Fruit fly (Drosophila melanogaster) whole organism, wandering third instar larva: Measurements from ENCODE around the gene Myo61F.

Experiments used
- Abd-B ChIP-seq: fragments of >200 bp; optimal IDR thresholded peaks from 2 replicates; lab custom pipeline; 2017; ENCODE audit warnings: missing biosample characterization, missing genetic modification characterization
- CG32264 ChIP-seq: fragments of 200-800 bp; sonication (Bioruptor generic); optimal IDR thresholded peaks from 2 replicates; lab custom pipeline; 2016; ENCODE audit warnings: missing biosample characterization, missing genetic modification characterization
- CG9705 ChIP-seq: fragments of 200-800 bp; sonication (Bioruptor generic); optimal IDR thresholded peaks from 2 replicates; lab custom pipeline; 2018; ENCODE audit warnings: missing biosample characterization, mild to moderate bottlenecking, missing genetic modification characterization
- CrebA ChIP-seq: fragments of 200-800 bp; sonication (Bioruptor generic); optimal IDR thresholded peaks from 2 replicates; lab custom pipeline; 2016; ENCODE audit warnings: missing biosample characterization, mild to moderate bottlenecking, missing genetic modification characterization, borderline replicate concordance
- Dfd ChIP-seq: fragments of >200 bp; optimal IDR thresholded peaks from 2 replicates; lab custom pipeline; 2017; ENCODE audit warnings: missing biosample characterization, missing genetic modification characterization
- Dif ChIP-seq: fragments of 200-275, 200-300 bp; sonication (Bioruptor generic); optimal IDR thresholded peaks from 2 replicates; lab custom pipeline; 2018; ENCODE audit warnings: missing biosample characterization, missing genetic modification characterization; ENCODE audit not compliant: partially characterized antibody
- GATAd ChIP-seq: sonication (Bioruptor generic); optimal IDR thresholded peaks from 2 replicates; lab custom pipeline; 2016; ENCODE audit warnings: missing biosample characterization, missing genetic modification characterization
- HLH106 ChIP-seq: fragments of 200-800 bp; optimal IDR thresholded peaks from 3 replicates; lab custom pipeline; 2019; ENCODE audit warnings: missing biosample characterization, mild to moderate bottlenecking, missing genetic modification characterization, moderate library complexity
- Hnf4 ChIP-seq: fragments of 200-800 bp; sonication (Bioruptor generic); optimal IDR thresholded peaks from 2 replicates; lab custom pipeline; 2016; ENCODE audit warnings: missing biosample characterization, mild to moderate bottlenecking, missing genetic modification characterization
- Hr78 ChIP-seq: fragments of >200 bp; optimal IDR thresholded peaks from 2 replicates; lab custom pipeline; 2017; ENCODE audit warnings: missing biosample characterization, missing genetic modification characterization
- Hr83 ChIP-seq: fragments of 200-300 bp; sonication (Bioruptor generic); optimal IDR thresholded peaks from 2 replicates; lab custom pipeline; 2016; ENCODE audit warnings: missing biosample characterization, mild to moderate bottlenecking, missing genetic modification characterization, moderate library complexity; ENCODE audit not compliant: poor library complexity, severe bottlenecking
- Jra ChIP-seq: sonication (Bioruptor generic); optimal IDR thresholded peaks from 2 replicates; lab custom pipeline; 2016; ENCODE audit warnings: missing biosample characterization, missing genetic modification characterization
- Myc ChIP-seq: fragments of >200 bp; optimal IDR thresholded peaks from 2 replicates; lab custom pipeline; 2017
- N ChIP-seq: fragments of >200 bp; optimal IDR thresholded peaks from 2 replicates; lab custom pipeline; 2018; ENCODE audit warnings: missing biosample characterization, missing external identifiers, missing genetic modification characterization
- OdsH ChIP-seq: fragments of 200-800 bp; sonication (Bioruptor generic); optimal IDR thresholded peaks from 2 replicates; lab custom pipeline; 2016; ENCODE audit warnings: missing biosample characterization, mild to moderate bottlenecking, missing genetic modification characterization
- Rel ChIP-seq, 2 experiments: fragments of 200-800 bp; sonication (Bioruptor generic) in 1 of 2; optimal IDR thresholded peaks; 2 replicates in 1 of 2; 3 replicates in 1 of 2; lab custom pipeline; 2016 to 2019; ENCODE audit warnings: mild to moderate bottlenecking in 2 of 2, missing biosample characterization in 2 of 2, missing genetic modification characterization in 2 of 2, moderate library complexity in 1 of 2
- Sp1 ChIP-seq: fragments of 200-800 bp; sonication (Bioruptor generic); optimal IDR thresholded peaks from 3 replicates; lab custom pipeline; 2019; ENCODE audit warnings: missing biosample characterization, mild to moderate bottlenecking, missing genetic modification characterization, moderate library complexity
- Vsx2 ChIP-seq: fragments of 200-300, 225-300 bp; sonication (Bioruptor generic); optimal IDR thresholded peaks from 2 replicates; lab custom pipeline; 2018; ENCODE audit warnings: missing biosample characterization, missing genetic modification characterization; ENCODE audit not compliant: partially characterized antibody
- br ChIP-seq: fragments of 200-800 bp; sonication (Bioruptor generic); optimal IDR thresholded peaks from 2 replicates; lab custom pipeline; 2016; ENCODE audit warnings: missing biosample characterization, missing genetic modification characterization
- brk ChIP-seq: fragments of 200-800 bp; sonication (Bioruptor generic); optimal IDR thresholded peaks from 2 replicates; lab custom pipeline; 2016; ENCODE audit warnings: missing biosample characterization, mild to moderate bottlenecking, missing genetic modification characterization
- dl ChIP-seq, 2 experiments: fragments of 175-275, 200-275 bp in 1 of 2; fragments of 200-275 bp in 1 of 2; sonication (Bioruptor generic); optimal IDR thresholded peaks; lab custom pipeline; 2018; ENCODE audit warnings: mild to moderate bottlenecking in 2 of 2, missing biosample characterization in 2 of 2, missing genetic modification characterization in 2 of 2, moderate library complexity in 2 of 2; ENCODE audit not compliant: partially characterized antibody in 2 of 2, insufficient read depth in 1 of 2
- dmrt93B ChIP-seq: fragments of 200-800 bp; sonication (Bioruptor generic); optimal IDR thresholded peaks from 2 replicates; lab custom pipeline; 2018; ENCODE audit warnings: missing biosample characterization, mild to moderate bottlenecking, missing genetic modification characterization
- dsf ChIP-seq: sonication (Bioruptor generic); optimal IDR thresholded peaks from 2 replicates; lab custom pipeline; 2016; ENCODE audit warnings: missing biosample characterization, missing genetic modification characterization, borderline replicate concordance
- ey ChIP-seq: fragments of 200-800 bp; sonication (Bioruptor generic); optimal IDR thresholded peaks from 2 replicates; lab custom pipeline; 2016; ENCODE audit warnings: missing biosample characterization, missing genetic modification characterization
- foxo ChIP-seq, 2 experiments: fragments of 200-800 bp; sonication (Bioruptor generic); optimal IDR thresholded peaks; 2 replicates in 1 of 2; 3 replicates in 1 of 2; lab custom pipeline; 2016 to 2017; ENCODE audit warnings: missing biosample characterization in 2 of 2, missing genetic modification characterization in 2 of 2
- fru ChIP-seq: fragments of 200-800 bp; sonication (Bioruptor generic); optimal IDR thresholded peaks from 3 replicates; lab custom pipeline; 2016; ENCODE audit warnings: missing biosample characterization, mild to moderate bottlenecking, missing genetic modification characterization
- h ChIP-seq: fragments of 200-800 bp; sonication (Bioruptor generic); optimal IDR thresholded peaks from 3 replicates; lab custom pipeline; 2016; ENCODE audit warnings: missing biosample characterization, mild to moderate bottlenecking, missing genetic modification characterization
- jim ChIP-seq: fragments of 175-275, 200-325 bp; sonication (Bioruptor generic); optimal IDR thresholded peaks from 2 replicates; lab custom pipeline; 2016; ENCODE audit warnings: missing biosample characterization, mild to moderate bottlenecking, missing genetic modification characterization
- lola ChIP-seq: fragments of >200 bp; optimal IDR thresholded peaks from 2 replicates; lab custom pipeline; 2017; ENCODE audit warnings: missing biosample characterization, missing genetic modification characterization
- pan ChIP-seq: fragments of >200 bp; optimal IDR thresholded peaks from 2 replicates; lab custom pipeline; 2017
- psq ChIP-seq: fragments of 200-800 bp; sonication (Bioruptor generic); optimal IDR thresholded peaks from 3 replicates; lab custom pipeline; 2017; ENCODE audit warnings: missing biosample characterization, mild to moderate bottlenecking, missing genetic modification characterization, moderate library complexity
- rgr ChIP-seq: fragments of 200-800 bp; sonication (Bioruptor generic); optimal IDR thresholded peaks from 3 replicates; lab custom pipeline; 2016; ENCODE audit warnings: missing biosample characterization, mild to moderate bottlenecking, missing genetic modification characterization
- sage ChIP-seq: fragments of 200-800 bp; sonication (Bioruptor generic); optimal IDR thresholded peaks from 2 replicates; lab custom pipeline; 2016; ENCODE audit warnings: missing biosample characterization, mild to moderate bottlenecking, missing genetic modification characterization
- sv ChIP-seq: fragments of 200-800 bp; sonication (Bioruptor generic); optimal IDR thresholded peaks from 3 replicates; lab custom pipeline; 2016; ENCODE audit warnings: missing biosample characterization, missing genetic modification characterization
- tai ChIP-seq: sonication (Bioruptor generic); optimal IDR thresholded peaks from 2 replicates; lab custom pipeline; 2016; ENCODE audit warnings: missing biosample characterization, missing genetic modification characterization
- usp ChIP-seq: fragments of >200 bp; optimal IDR thresholded peaks from 2 replicates; lab custom pipeline; 2017; ENCODE audit warnings: missing biosample characterization, missing genetic modification characterization
- woc ChIP-seq: sonication (Bioruptor generic); optimal IDR thresholded peaks from 2 replicates; lab custom pipeline; 2016; ENCODE audit warnings: missing biosample characterization, mild to moderate bottlenecking, missing genetic modification characterization

The Myo61F gene

dm6 chr3L:1294835-1295234 lies 23.4 kb upstream of the Myo61F start:
- TF ChIP-seq Hr78 (GFP tag; lab: Kevin White, UChicago) (no peak), dmrt93B (GFP tag; lab: Kevin White, UChicago) (no peak), dl (GFP tag; optimal IDR thresholded peaks at IDR 0.05; lab: Kevin White, UChicago; ENCODE audit: insufficient read depth in 1 of 2, partially characterized antibody in 2 of 2) (no peak), OdsH (GFP tag; lab: Kevin White, UChicago) (no peak), Dfd (no peak), sv (GFP tag; lab: Kevin White, UChicago) (no peak), lola (no peak), woc (no peak), psq (no peak)

- peak; percentile 33 for TF ChIP-seq HLH106 (tag; lab: Kevin White, UChicago)
- no peak for TF ChIP-seq N
- peak; percentile 55 for TF ChIP-seq woc
- TF ChIP-seq Rel (GFP tag; optimal IDR thresholded peaks at IDR 0.05; lab: Kevin White, UChicago): no peak
- TF ChIP-seq Rel (tag; optimal IDR thresholded peaks at IDR 0.05; lab: Kevin White, UChicago): peak; percentile 100
- TF ChIP-seq GATAd: no peak
- no peak for TF ChIP-seq dl (GFP tag; optimal IDR thresholded peaks at IDR 0.05; lab: Kevin White, UChicago; ENCODE audit: insufficient read depth in 1 of 2, partially characterized antibody in 2 of 2)
- peak; percentile 18 for TF ChIP-seq Hr83 (GFP tag; lab: Kevin White, UChicago)
- TF ChIP-seq foxo (GFP tag; optimal IDR thresholded peaks at IDR 0.05; lab: Kevin White, UChicago): peak in 1 of 2 experiments; percentile 43
- peak; percentile 28 for TF ChIP-seq rgr (GFP tag; lab: Kevin White, UChicago)
- TF ChIP-seq ey (GFP tag; lab: Kevin White, UChicago): peak; percentile 16
- TF ChIP-seq CG32264 (GFP tag; lab: Kevin White, UChicago): no peak
- no peak for TF ChIP-seq dsf
- TF ChIP-seq Dfd: no peak
- TF ChIP-seq Vsx2 (GFP tag; lab: Kevin White, UChicago): no peak
These were observed 22.6 kb upstream of the Myo61F start, which contains the start of gene Rabex-5 for dm6 chr3L:1295693-1296092. Rabex-5 (plus strand) TSS chr3L:1295913.

- peak; percentile 4 for TF ChIP-seq woc
- TF ChIP-seq Dif (GFP tag; lab: Kevin White, UChicago): peak; percentile 57
- TF ChIP-seq foxo (GFP tag; optimal IDR thresholded peaks at IDR 0.05; lab: Kevin White, UChicago): no peak
- TF ChIP-seq Sp1 (GFP tag; lab: Kevin White, UChicago): peak; percentile 22
- TF ChIP-seq sv (GFP tag; lab: Kevin White, UChicago): no peak
- peak; percentile 63 for TF ChIP-seq Myc (lab: Kevin White, UChicago)
- TF ChIP-seq Rel (GFP tag; optimal IDR thresholded peaks at IDR 0.05; lab: Kevin White, UChicago): no peak
- TF ChIP-seq Rel (tag; optimal IDR thresholded peaks at IDR 0.05; lab: Kevin White, UChicago): peak; percentile 58
- no peak for TF ChIP-seq N
- TF ChIP-seq fru (GFP tag; lab: Kevin White, UChicago): peak; percentile 99
- TF ChIP-seq Dfd: no peak
These were observed 19.8 kb upstream of the Myo61F start, which contains the start of gene scf for dm6 chr3L:1298509-1298908. scf (plus strand) TSS chr3L:1298672.

dm6 chr3L:1300076-1300635 lies 18.1 kb upstream of the Myo61F start:
- no peak for TF ChIP-seq Hr78 (GFP tag; lab: Kevin White, UChicago)
- no peak for TF ChIP-seq GATAd
- TF ChIP-seq sv (GFP tag; lab: Kevin White, UChicago): peak; percentile 74
- no peak for TF ChIP-seq Dif (GFP tag; lab: Kevin White, UChicago)
- peak; percentile 78 for TF ChIP-seq Sp1 (GFP tag; lab: Kevin White, UChicago)
- no peak for TF ChIP-seq usp
- no peak for TF ChIP-seq jim (GFP tag; lab: Kevin White, UChicago)
- TF ChIP-seq CG9705: peak; percentile 36
- peak; percentile 68 for TF ChIP-seq ey (GFP tag; lab: Kevin White, UChicago)
- TF ChIP-seq foxo (GFP tag; optimal IDR thresholded peaks at IDR 0.05; lab: Kevin White, UChicago): peak in 1 of 2 experiments; percentile 74
- no peak for TF ChIP-seq Hr83 (GFP tag; lab: Kevin White, UChicago)
- no peak for TF ChIP-seq N
- no peak for TF ChIP-seq dsf
- TF ChIP-seq OdsH (GFP tag; lab: Kevin White, UChicago): peak; percentile 84
- TF ChIP-seq Rel (GFP tag; optimal IDR thresholded peaks at IDR 0.05; lab: Kevin White, UChicago): no peak
- peak; percentile 54 for TF ChIP-seq Rel (tag; optimal IDR thresholded peaks at IDR 0.05; lab: Kevin White, UChicago)
- TF ChIP-seq CrebA: no peak
- no peak for TF ChIP-seq tai (GFP tag; lab: Kevin White, UChicago)
- TF ChIP-seq woc: peak; percentile 28
- TF ChIP-seq brk: no peak
- no peak for TF ChIP-seq Myc (lab: Kevin White, UChicago)
- TF ChIP-seq Dfd: no peak
- no peak for TF ChIP-seq dmrt93B (GFP tag; lab: Kevin White, UChicago)
- TF ChIP-seq CG32264 (GFP tag; lab: Kevin White, UChicago): no peak
- TF ChIP-seq pan: no peak
- no peak for TF ChIP-seq Hnf4 (GFP tag; lab: Kevin White, UChicago)
- TF ChIP-seq rgr (GFP tag; lab: Kevin White, UChicago): peak; percentile 76
- no peak for TF ChIP-seq Jra
- TF ChIP-seq HLH106 (tag; lab: Kevin White, UChicago): peak; percentile 80
- TF ChIP-seq fru (GFP tag; lab: Kevin White, UChicago): peak; percentile 80
- TF ChIP-seq lola: no peak
- no peak for TF ChIP-seq Abd-B (GFP tag; lab: Kevin White, UChicago)
- no peak for TF ChIP-seq Vsx2 (GFP tag; lab: Kevin White, UChicago)
- peak; percentile 80 for TF ChIP-seq h (GFP tag; lab: Kevin White, UChicago)
- peak; percentile 59 for TF ChIP-seq br (GFP tag; lab: Kevin White, UChicago)
- TF ChIP-seq sage: no peak
- TF ChIP-seq psq: peak; percentile 79
